Fruit fly (Drosophila melanogaster): Measurements from ENCODE around the gene CG10561.

Gene CG10561

dm6 chr2L:19164933-19165813, 51.0 kb downstream of the CG10561 start (continued):
- TF ChIP-seq bowl (GFP tag; IDR thresholded peaks at IDR 0.05) (peak; percentile 94), CG43689 (GFP tag; IDR thresholded peaks at IDR 0.05) (peak; percentile 92), CG9215 (GFP tag; IDR thresholded peaks at IDR 0.05) (peak; percentile 92), pho (GFP tag; optimal IDR thresholded peaks at IDR 0.05) (peak; percentile 94), disco-r (GFP tag; optimal IDR thresholded peaks at IDR 0.05) (peak; percentile 93), Atf3 (GFP tag; optimal IDR thresholded peaks at IDR 0.05) (peak; percentile 89), grau (tag; optimal IDR thresholded peaks at IDR 0.05) (peak; percentile 96), CG11398 (GFP tag; optimal IDR thresholded peaks at IDR 0.05) (peak; percentile 80), chn (GFP tag; optimal IDR thresholded peaks at IDR 0.05) (peak; percentile 92), CG10565 (GFP tag; optimal IDR thresholded peaks at IDR 0.05) (peak; percentile 75), CG2202 (tag; optimal IDR thresholded peaks at IDR 0.05) (peak; percentile 92), ash1 (GFP tag; optimal IDR thresholded peaks at IDR 0.05) (no peak), crc (GFP tag; optimal IDR thresholded peaks at IDR 0.05) (peak; percentile 96), wek (GFP tag; optimal IDR thresholded peaks at IDR 0.05) (peak; percentile 72), rib (GFP tag; IDR thresholded peaks at IDR 0.05) (peak; percentile 92), CG2129 (GFP tag; IDR thresholded peaks at IDR 0.05; ENCODE audit: partially characterized antibody) (no peak), Dref (GFP tag; IDR thresholded peaks at IDR 0.05) (no peak; the same call in 1 of the 2 replicates), CG7963 (GFP tag; IDR thresholded peaks at IDR 0.05; ENCODE audit: partially characterized antibody) (no peak), NFAT (GFP tag; IDR thresholded peaks at IDR 0.05) (peak; percentile 92), Optix (GFP tag; IDR thresholded peaks at IDR 0.05) (peak; percentile 87), Nf-YC (tag; optimal IDR thresholded peaks at IDR 0.05) (peak; percentile 86), H15 (GFP tag; IDR thresholded peaks at IDR 0.05) (peak; percentile 97), ranshi (GFP tag; IDR thresholded peaks at IDR 0.05) (peak; percentile 97), CG15696 (tag; optimal IDR thresholded peaks at IDR 0.05) (peak; percentile 91), Opbp (GFP tag; IDR thresholded peaks at IDR 0.05; ENCODE audit: partially characterized antibody) (no peak), fd102C (GFP tag; optimal IDR thresholded peaks at IDR 0.05) (peak; percentile 53), z (GFP tag; IDR thresholded peaks at IDR 0.05) (peak; percentile 75; the same call in 1 of the 3 replicates), CG10321 (GFP tag; IDR thresholded peaks at IDR 0.05) (peak; percentile 81), CG10209 (GFP tag; optimal IDR thresholded peaks at IDR 0.05) (peak; percentile 96), CG11093 (GFP tag; IDR thresholded peaks at IDR 0.05) (peak; percentile 95), odd (GFP tag; optimal IDR thresholded peaks at IDR 0.05) (peak; percentile 94), ems (GFP tag; optimal IDR thresholded peaks at IDR 0.05) (peak; percentile 95), BtbVII (GFP tag; optimal IDR thresholded peaks at IDR 0.05) (peak; percentile 97), corto (GFP tag; optimal IDR thresholded peaks at IDR 0.05) (peak; percentile 87), CG7357 (GFP tag; IDR thresholded peaks at IDR 0.05) (peak; percentile 93), inv (GFP tag; IDR thresholded peaks at IDR 0.05; ENCODE audit: partially characterized antibody) (no peak), CG10267 (tag; optimal IDR thresholded peaks at IDR 0.05) (peak; percentile 95), Eip74EF (GFP tag; optimal IDR thresholded peaks at IDR 0.05) (peak in 1 of 2 experiments; percentile 97), CG17802 (tag; optimal IDR thresholded peaks at IDR 0.05) (peak; percentile 85), Oli (tag; optimal IDR thresholded peaks at IDR 0.05) (peak; percentile 97), CG30403 (GFP tag; optimal IDR thresholded peaks at IDR 0.05) (peak; percentile 97), Stat92E (GFP tag; optimal IDR thresholded peaks at IDR 0.05) (peak in 1 of 3 experiments; percentile 92), CG12219 (GFP tag; optimal IDR thresholded peaks at IDR 0.05) (peak; percentile 96), CG14014 (GFP tag; IDR thresholded peaks at IDR 0.05) (peak; percentile 97), CG1792 (GFP tag; optimal IDR thresholded peaks at IDR 0.05) (peak; percentile 94), CG14710 (tag; optimal IDR thresholded peaks at IDR 0.05) (peak; percentile 96), tgo (GFP tag; IDR thresholded peaks at IDR 0.05) (peak; percentile 97), CG16813 (GFP tag; IDR thresholded peaks at IDR 0.05; ENCODE audit: partially characterized antibody) (no peak)

All from whole organism, embryonic.